Worm (Caenorhabditis elegans) whole organism, late embryonic: ENCODE results near the gene ced-5.

Experiments
- K09A11.1 ChIP-seq: sonication (generic microtip); optimal IDR thresholded peaks from 2 replicates; lab custom pipeline; 2017; ENCODE audit warnings: antibody characterized with exemption, mild to moderate bottlenecking, missing genetic modification characterization, missing compliant biosample characterization; ENCODE audit not compliant: insufficient read depth
- nhr-11 ChIP-seq: fragments of 150-350 bp; optimal IDR thresholded peaks from 2 replicates; lab custom pipeline; 2014; ENCODE audit warnings: missing biosample characterization, missing genetic modification characterization

DNA sequence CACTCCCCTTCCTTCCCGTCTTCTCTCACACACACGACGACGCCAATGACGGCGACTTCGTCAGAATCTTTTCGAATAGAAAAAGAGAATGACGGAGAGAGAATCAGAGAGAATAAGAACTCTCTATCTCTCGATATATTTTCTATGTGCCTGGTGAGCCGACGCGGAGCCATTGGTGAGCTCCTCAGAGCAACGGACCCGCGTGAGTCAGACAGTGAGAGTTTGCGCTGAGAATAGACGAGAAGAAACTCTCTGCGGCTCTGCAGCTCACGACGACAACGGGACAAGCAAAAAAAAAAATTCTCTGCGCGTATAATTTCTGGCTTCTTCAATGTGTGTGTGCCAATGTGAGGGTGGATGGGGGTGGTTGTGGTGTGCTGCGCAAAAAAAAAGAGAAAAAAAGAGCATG is 16.0 kb downstream of the ced-5 start:
- TF ChIP-seq K09A11.1, result no peak
- TF ChIP-seq nhr-11 (tag; lab: Kevin White, UChicago), result no peak
